Worm (Caenorhabditis elegans) whole organism, midembryonic: ENCODE data around the gene C40A11.3.
"Not testable (repeated sequence)": the region's sequence is repeated elsewhere in the genome, so short reads cannot be mapped to it uniquely, and the experiment has no call there.

Experiments used
- T22C8.4 ChIP-seq: fragments of 200-800 bp; sonication (Bioruptor generic); IDR thresholded peaks from 2 replicates; pipeline ENCODE4 v1.3.6; 2022; ENCODE audit warnings: missing genetic modification characterization, missing compliant biosample characterization
- cog-1 ChIP-seq: sonication (generic microtip); optimal IDR thresholded peaks from 2 replicates; lab custom pipeline; 2016; ENCODE audit warnings: missing genetic modification characterization, missing compliant biosample characterization
- flt-1 ChIP-seq: fragments of 200-800 bp; sonication (Bioruptor generic); IDR thresholded peaks from 2 replicates; pipeline ENCODE4 v1.3.6; 2022; ENCODE audit warnings: missing genetic modification characterization, missing compliant biosample characterization
- klf-2 ChIP-seq: fragments of 200-800 bp; sonication (Bioruptor generic); conservative IDR thresholded peaks from 2 replicates; pipeline ENCODE4 v1.3.6; 2022; ENCODE audit warnings: missing genetic modification reagents, missing genetic modification characterization, missing compliant biosample characterization
- med-1 ChIP-seq: sonication (generic microtip); optimal IDR thresholded peaks from 2 replicates; lab custom pipeline; 2017; ENCODE audit warnings: missing genetic modification characterization, mild to moderate bottlenecking, missing compliant biosample characterization, antibody characterized with exemption, missing genetic modification reagents; ENCODE audit not compliant: insufficient read depth
- ref-1 ChIP-seq: fragments of 200-800 bp; sonication (Bioruptor generic); conservative IDR thresholded peaks from 2 replicates; pipeline ENCODE4 v1.3.6; 2022; ENCODE audit warnings: missing genetic modification reagents, missing genetic modification characterization, missing compliant biosample characterization
- tab-1 ChIP-seq: fragments of 200-800 bp; sonication (Bioruptor generic); IDR thresholded peaks from 2 replicates; pipeline ENCODE4 v1.3.6; 2022; ENCODE audit warnings: missing genetic modification characterization, missing compliant biosample characterization
- ztf-23 ChIP-seq: fragments of 200-800 bp; sonication (Bioruptor generic); IDR thresholded peaks from 2 replicates; pipeline ENCODE4 v1.3.6; 2022; ENCODE audit warnings: missing genetic modification reagents, missing genetic modification characterization, missing compliant biosample characterization
- ztf-29 ChIP-seq: fragments of 200-800 bp; sonication (Bioruptor generic); IDR thresholded peaks from 2 replicates; pipeline ENCODE4 v1.3.6; 2022; ENCODE audit warnings: missing genetic modification reagents, missing genetic modification characterization, missing compliant biosample characterization

DNA sequence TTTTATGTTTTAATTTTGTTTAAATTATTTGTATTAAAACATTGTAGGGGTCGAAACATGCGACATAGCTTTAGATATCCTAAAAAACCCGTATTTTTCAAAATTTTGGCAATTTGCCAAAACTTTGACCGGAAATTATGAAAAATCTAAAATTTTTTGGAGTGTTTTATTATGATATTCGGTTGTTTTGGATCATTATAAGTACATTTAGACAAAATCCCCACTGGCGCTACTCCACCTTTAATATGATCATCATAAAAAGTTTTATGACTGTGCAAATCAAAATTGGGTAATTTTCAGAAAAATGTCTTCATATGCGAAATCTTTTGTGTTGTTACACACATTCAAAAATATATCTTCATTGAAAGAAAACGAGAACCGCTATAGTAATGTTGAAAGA lies 12.8 kb downstream of the C40A11.3 start, which contains the start of gene math-18:
- TF ChIP-seq flt-1; klf-2; ztf-29 (GFP tag; lab: Robert Waterston, UW); cog-1 (tag; lab: Kevin White, UChicago); med-1; ztf-23 (GFP tag; lab: Robert Waterston, UW); T22C8.4 (GFP tag; lab: Robert Waterston, UW); ref-1 (GFP tag; lab: Robert Waterston, UW); tab-1: not testable (repeated sequence)
